Fruit fly (Drosophila melanogaster): ENCODE results near the gene yata.

yata gene

DNA sequence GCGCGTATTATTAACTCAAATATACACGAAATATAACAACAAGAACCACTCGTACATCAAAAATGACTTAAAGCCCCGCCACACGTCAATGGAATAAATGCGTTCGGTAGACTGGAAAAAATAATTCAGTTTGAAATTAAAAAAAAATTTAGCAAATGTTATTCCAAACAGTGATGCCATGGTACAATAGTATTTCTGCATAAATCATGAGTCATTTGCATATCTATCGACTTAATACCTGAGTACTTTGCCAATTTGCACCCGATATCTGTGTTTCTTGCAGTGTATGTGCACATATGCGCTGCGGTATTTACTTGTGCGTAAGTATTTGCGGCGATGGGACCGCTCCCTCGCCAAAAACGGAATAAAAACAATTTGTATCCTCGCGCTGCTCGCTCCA, 14.1 kb downstream of the yata start (continued):
- TF ChIP-seq CG2889 (GFP tag; IDR thresholded peaks at IDR 0.05): no peak
- no peak for TF ChIP-seq pfk (GFP tag; optimal IDR thresholded peaks at IDR 0.05)
- TF ChIP-seq Vsx1 (GFP tag; optimal IDR thresholded peaks at IDR 0.05): no peak
- TF ChIP-seq CG13624 (GFP tag; optimal IDR thresholded peaks at IDR 0.05): no peak
- TF ChIP-seq CG12299 (tag; optimal IDR thresholded peaks at IDR 0.05): no peak
- no peak for TF ChIP-seq CG11456 (GFP tag; IDR thresholded peaks at IDR 0.05)
- no peak for TF ChIP-seq CG12942 (GFP tag; optimal IDR thresholded peaks at IDR 0.05)
- no peak for TF ChIP-seq hth (optimal IDR thresholded peaks at IDR 0.05)
- no peak for TF ChIP-seq jigr1 (GFP tag; IDR thresholded peaks at IDR 0.05)
- peak; percentile 38 for TF ChIP-seq CG1792 (GFP tag; optimal IDR thresholded peaks at IDR 0.05)
- TF ChIP-seq CG10979 (tag; optimal IDR thresholded peaks at IDR 0.05): peak; percentile 23
- 0 out of 2 replicates have a peak, but pooled peaks have one; percentile 30 for TF ChIP-seq CG11247 (GFP tag; IDR thresholded peaks at IDR 0.05)
- TF ChIP-seq phol (tag; optimal IDR thresholded peaks at IDR 0.05): peak; percentile 45
- peak; percentile 31 for TF ChIP-seq tio (GFP tag; optimal IDR thresholded peaks at IDR 0.05)
- no peak for TF ChIP-seq knrl (GFP tag; IDR thresholded peaks at IDR 0.05; ENCODE audit: partially characterized antibody)
- TF ChIP-seq CG31441 (GFP tag; IDR thresholded peaks at IDR 0.05): no peak
- TF ChIP-seq org-1 (GFP tag; optimal IDR thresholded peaks at IDR 0.05): no peak
- peak; percentile 54 for TF ChIP-seq Sox102F (GFP tag; optimal IDR thresholded peaks at IDR 0.05)
- no peak for TF ChIP-seq D (optimal IDR thresholded peaks at IDR 0.05)
- TF ChIP-seq D (GFP tag; optimal IDR thresholded peaks at IDR 0.05): no peak
- TF ChIP-seq dmrt11E (tag; optimal IDR thresholded peaks at IDR 0.05): peak; percentile 34
- TF ChIP-seq H2.0 (GFP tag; IDR thresholded peaks at IDR 0.05): peak; percentile 26; the same call in 1 of the 2 replicates
- no peak for TF ChIP-seq gsb (GFP tag; IDR thresholded peaks at IDR 0.05)
- TF ChIP-seq Awh (GFP tag; IDR thresholded peaks at IDR 0.05): no peak
- TF ChIP-seq Blimp-1 (GFP tag; optimal IDR thresholded peaks at IDR 0.05): peak; percentile 39
- no peak for TF ChIP-seq NK7.1 (GFP tag; optimal IDR thresholded peaks at IDR 0.05)
- TF ChIP-seq CG16863 (GFP tag; optimal IDR thresholded peaks at IDR 0.05): peak; percentile 19
- TF ChIP-seq Adf1 (GFP tag; IDR thresholded peaks at IDR 0.05): no peak
- TF ChIP-seq pb (GFP tag; optimal IDR thresholded peaks at IDR 0.05): no peak
- no peak for TF ChIP-seq CG14965 (GFP tag; optimal IDR thresholded peaks at IDR 0.05; ENCODE audit: borderline replicate concordance)
- TF ChIP-seq corto (GFP tag; optimal IDR thresholded peaks at IDR 0.05): peak; percentile 82
- TF ChIP-seq Dek (tag; optimal IDR thresholded peaks at IDR 0.05): no peak
- peak; percentile 20 for TF ChIP-seq zen (tag; optimal IDR thresholded peaks at IDR 0.05)
- no peak for TF ChIP-seq CG31365 (tag; optimal IDR thresholded peaks at IDR 0.05)
- no peak for TF ChIP-seq vfl (GFP tag; optimal IDR thresholded peaks at IDR 0.05)
- no peak for TF ChIP-seq CG2116 (GFP tag; optimal IDR thresholded peaks at IDR 0.05)
- TF ChIP-seq scrt (GFP tag; optimal IDR thresholded peaks at IDR 0.05): no peak
- no peak; the same call in 1 of the 2 replicates for TF ChIP-seq ap (GFP tag; IDR thresholded peaks at IDR 0.05)
- 0 out of 2 replicates have a peak, but pooled peaks have one; percentile 27 for TF ChIP-seq lmd (GFP tag; IDR thresholded peaks at IDR 0.05)
- TF ChIP-seq mirr (GFP tag; optimal IDR thresholded peaks at IDR 0.05): no peak
- TF ChIP-seq Antp (GFP tag; optimal IDR thresholded peaks at IDR 0.05): no peak
- TF ChIP-seq ATbp (GFP tag; optimal IDR thresholded peaks at IDR 0.05): peak; percentile 15
- TF ChIP-seq CG3407 (GFP tag; optimal IDR thresholded peaks at IDR 0.05): no peak
- TF ChIP-seq CG1603 (tag; optimal IDR thresholded peaks at IDR 0.05): peak; percentile 55
- TF ChIP-seq lola (GFP tag; optimal IDR thresholded peaks at IDR 0.05): no peak
- TF ChIP-seq CG4424 (GFP tag; optimal IDR thresholded peaks at IDR 0.05): peak; percentile 52
- no peak for TF ChIP-seq CG5180 (GFP tag; optimal IDR thresholded peaks at IDR 0.05)
- TF ChIP-seq NC2α (GFP tag; optimal IDR thresholded peaks at IDR 0.05): no peak
- no peak for TF ChIP-seq CG12104 (GFP tag; optimal IDR thresholded peaks at IDR 0.05)
- TF ChIP-seq Chrac-16 (GFP tag; optimal IDR thresholded peaks at IDR 0.05): peak; percentile 26
- TF ChIP-seq wek (GFP tag; optimal IDR thresholded peaks at IDR 0.05): no peak
- no peak for TF ChIP-seq Sin3A (optimal IDR thresholded peaks at IDR 0.05)

Data from whole organism, embryonic.